Fruit fly (Drosophila melanogaster): Measurements from ENCODE around the gene CG17271.
A peak's percentile ranks its signal among the peaks of the same experiment; 100 is the strongest.

CG17271 gene

DNA sequence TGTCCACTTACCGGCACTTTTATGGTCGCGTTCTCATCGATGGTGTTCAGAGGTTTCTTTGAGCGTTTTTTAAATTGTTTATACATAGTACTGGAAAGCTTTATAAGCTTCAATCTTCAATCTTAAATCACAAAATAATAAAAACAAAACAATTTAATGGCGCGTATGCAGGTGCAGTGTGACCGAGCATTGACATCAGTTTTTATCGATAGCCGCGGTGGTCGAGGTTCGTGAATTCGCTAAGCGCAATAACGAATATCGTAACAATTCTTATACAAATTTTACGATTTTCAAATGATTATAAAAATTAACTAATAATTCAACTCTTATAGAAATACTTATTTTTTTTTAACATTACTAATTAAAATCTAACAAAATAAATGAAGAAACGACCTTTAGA, 5.6 kb downstream of the CG17271 start, which contains the start of gene Fancd2:
TSS of gene Fancd2 (minus strand) at position 183 of the 400 bp plus-strand sequence.
- TF ChIP-seq Dll (GFP tag; IDR thresholded peaks at IDR 0.05; ENCODE audit: partially characterized antibody) (peak; percentile 73), chinmo (GFP tag; IDR thresholded peaks at IDR 0.05; ENCODE audit: partially characterized antibody) (0 out of 4 replicates have a peak, but pooled peaks have one; percentile 47), CG17186 (GFP tag; optimal IDR thresholded peaks at IDR 0.05) (peak; percentile 37), pita (GFP tag; optimal IDR thresholded peaks at IDR 0.05) (peak; percentile 54), E2f2 (GFP tag; IDR thresholded peaks at IDR 0.05) (peak; percentile 92), Chrac-16 (GFP tag; optimal IDR thresholded peaks at IDR 0.05) (no peak), HLH4C (GFP tag; IDR thresholded peaks at IDR 0.05; ENCODE audit: partially characterized antibody) (0 out of 3 replicates have a peak, but pooled peaks have one; percentile 9), trem (tag; optimal IDR thresholded peaks at IDR 0.05) (peak; percentile 49), CG12219 (GFP tag; optimal IDR thresholded peaks at IDR 0.05) (no peak), stwl (tag; optimal IDR thresholded peaks at IDR 0.05) (peak; percentile 91), Deaf1 (tag; optimal IDR thresholded peaks at IDR 0.05) (no peak), phol (tag; optimal IDR thresholded peaks at IDR 0.05) (peak; percentile 84), hbn (GFP tag; IDR thresholded peaks at IDR 0.05; ENCODE audit: partially characterized antibody) (peak; percentile 48; the same call in 1 of the 2 replicates), CG7928 (GFP tag; optimal IDR thresholded peaks at IDR 0.05) (no peak), CG42726 (GFP tag; IDR thresholded peaks at IDR 0.05; ENCODE audit: partially characterized antibody) (no peak), unc-4 (GFP tag; IDR thresholded peaks at IDR 0.05; ENCODE audit: partially characterized antibody) (peak; percentile 63), pzg (GFP tag; optimal IDR thresholded peaks at IDR 0.05) (peak; percentile 64), sim (GFP tag; IDR thresholded peaks at IDR 0.05) (no peak), kni (GFP tag; optimal IDR thresholded peaks at IDR 0.05) (no peak), CG3163 (GFP tag; optimal IDR thresholded peaks at IDR 0.05) (no peak), Dip2 (GFP tag; IDR thresholded peaks at IDR 0.05) (no peak), D (optimal IDR thresholded peaks at IDR 0.05) (no peak), D (GFP tag; optimal IDR thresholded peaks at IDR 0.05) (no peak), CG2875 (GFP tag; optimal IDR thresholded peaks at IDR 0.05) (no peak), pb (GFP tag; optimal IDR thresholded peaks at IDR 0.05) (no peak), hkb (optimal IDR thresholded peaks at IDR 0.05) (no peak), hkb (GFP tag; IDR thresholded peaks at IDR 0.05) (no peak), Dp (GFP tag; optimal IDR thresholded peaks at IDR 0.05) (peak; percentile 89), Ets97D (GFP tag; optimal IDR thresholded peaks at IDR 0.05) (peak; percentile 53), CG7839 (tag; optimal IDR thresholded peaks at IDR 0.05) (no peak), CG33557 (GFP tag; optimal IDR thresholded peaks at IDR 0.05) (no peak), Trl (optimal IDR thresholded peaks at IDR 0.05) (no peak), Trl (GFP tag; optimal IDR thresholded peaks at IDR 0.05) (no peak), knrl (GFP tag; IDR thresholded peaks at IDR 0.05; ENCODE audit: partially characterized antibody) (peak; percentile 70), Oli (tag; optimal IDR thresholded peaks at IDR 0.05) (no peak), usp (GFP tag; optimal IDR thresholded peaks at IDR 0.05) (no peak), Asciz (GFP tag; optimal IDR thresholded peaks at IDR 0.05) (no peak), CG10267 (tag; optimal IDR thresholded peaks at IDR 0.05) (peak; percentile 22), Sry-δ (GFP tag; optimal IDR thresholded peaks at IDR 0.05) (peak; percentile 41), bbx (GFP tag; IDR thresholded peaks at IDR 0.05; ENCODE audit: partially characterized antibody) (peak; percentile 56; the same call in 1 of the 2 replicates), croc (GFP tag; conservative IDR thresholded peaks at IDR 0.05) (no peak), sima (GFP tag; optimal IDR thresholded peaks at IDR 0.05) (no peak), sens (GFP tag) (peak; percentile 1), sna (GFP tag; IDR thresholded peaks at IDR 0.05; ENCODE audit: partially characterized antibody) (peak; percentile 58; the same call in 1 of the 2 replicates), CG10321 (GFP tag; IDR thresholded peaks at IDR 0.05) (no peak), ase (GFP tag; IDR thresholded peaks at IDR 0.05) (no peak), kah (GFP tag; optimal IDR thresholded peaks at IDR 0.05) (no peak), CG9797 (GFP tag; optimal IDR thresholded peaks at IDR 0.05) (peak; percentile 74), vnd (GFP tag; IDR thresholded peaks at IDR 0.05; ENCODE audit: partially characterized antibody) (no peak; the same call in 2 of the 3 replicates), CTCF (GFP tag; optimal IDR thresholded peaks at IDR 0.05) (peak; percentile 10), Blimp-1 (GFP tag; optimal IDR thresholded peaks at IDR 0.05) (no peak)
